Fruit fly (Drosophila melanogaster): ENCODE data around the gene DIP-epsilon.
A peak's percentile ranks its signal among the peaks of the same experiment; 100 is the strongest.

Gene DIP-epsilon

dm6 chr2L:6455955-6456599, 45.0 kb upstream of the DIP-epsilon start, which contains the start of gene frj (continued):
- TF ChIP-seq br (optimal IDR thresholded peaks at IDR 0.05) (no peak), Chrac-16 (GFP tag; optimal IDR thresholded peaks at IDR 0.05) (peak; percentile 63), CG5953 (GFP tag; IDR thresholded peaks at IDR 0.05) (no peak), CG15479 (GFP tag; optimal IDR thresholded peaks at IDR 0.05) (no peak), Dad (GFP tag; optimal IDR thresholded peaks at IDR 0.05) (peak; percentile 37), Kr (GFP tag; optimal IDR thresholded peaks at IDR 0.05) (no peak), dm (GFP tag; optimal IDR thresholded peaks at IDR 0.05) (peak; percentile 65), ham (GFP tag; IDR thresholded peaks at IDR 0.05) (no peak), MTF-1 (GFP tag; optimal IDR thresholded peaks at IDR 0.05; ENCODE audit: borderline replicate concordance) (peak; percentile 31), grn (GFP tag; optimal IDR thresholded peaks at IDR 0.05) (no peak), hbn (GFP tag; IDR thresholded peaks at IDR 0.05; ENCODE audit: partially characterized antibody) (0 out of 2 replicates have a peak, but pooled peaks have one; percentile 26), corto (GFP tag; optimal IDR thresholded peaks at IDR 0.05) (no peak), Lpt (GFP tag; optimal IDR thresholded peaks at IDR 0.05) (no peak), BEAF-32 (GFP tag; optimal IDR thresholded peaks at IDR 0.05) (peak; percentile 95), Dfd (GFP tag; optimal IDR thresholded peaks at IDR 0.05) (peak in 1 of 2 experiments; percentile 62), Sin3A (optimal IDR thresholded peaks at IDR 0.05) (peak; percentile 91), CG13775 (GFP tag; optimal IDR thresholded peaks at IDR 0.05) (peak; percentile 69), CG2712 (tag; optimal IDR thresholded peaks at IDR 0.05) (peak; percentile 72), CG17361 (GFP tag; IDR thresholded peaks at IDR 0.05) (peak; percentile 74), ap (GFP tag; IDR thresholded peaks at IDR 0.05) (no peak), HmgZ (tag; optimal IDR thresholded peaks at IDR 0.05) (peak; percentile 49), Drgx (GFP tag; IDR thresholded peaks at IDR 0.05) (peak; percentile 36; the same call in 1 of the 2 replicates), sna (GFP tag; IDR thresholded peaks at IDR 0.05; ENCODE audit: partially characterized antibody) (peak; percentile 68), CG13424 (tag; optimal IDR thresholded peaks at IDR 0.05) (peak; percentile 63), CG12219 (GFP tag; optimal IDR thresholded peaks at IDR 0.05) (no peak), NFAT (GFP tag; IDR thresholded peaks at IDR 0.05) (peak; percentile 61), CG18599 (GFP tag; optimal IDR thresholded peaks at IDR 0.05) (peak; percentile 46), HLH3B (GFP tag; IDR thresholded peaks at IDR 0.05) (peak; percentile 64), ro (GFP tag; IDR thresholded peaks at IDR 0.05) (no peak), E2f1 (GFP tag; IDR thresholded peaks at IDR 0.05) (0 out of 2 replicates have a peak, but pooled peaks have one; percentile 32), odd (GFP tag; optimal IDR thresholded peaks at IDR 0.05) (no peak), Neu2 (GFP tag; optimal IDR thresholded peaks at IDR 0.05; ENCODE audit: borderline replicate concordance) (peak; percentile 9), CG8944 (GFP tag; optimal IDR thresholded peaks at IDR 0.05) (peak; percentile 75), Xrp1 (GFP tag; IDR thresholded peaks at IDR 0.05) (peak; percentile 59; the same call in 1 of the 2 replicates), gsb (GFP tag; IDR thresholded peaks at IDR 0.05) (no peak), tin (GFP tag; optimal IDR thresholded peaks at IDR 0.05) (peak; percentile 67), CG6683 (GFP tag; optimal IDR thresholded peaks at IDR 0.05) (no peak), grau (tag; optimal IDR thresholded peaks at IDR 0.05) (peak; percentile 77), row (GFP tag; IDR thresholded peaks at IDR 0.05) (peak; percentile 90), CG7357 (GFP tag; IDR thresholded peaks at IDR 0.05) (peak; percentile 99), CG9876 (GFP tag; optimal IDR thresholded peaks at IDR 0.05) (peak; percentile 81), ash1 (GFP tag; optimal IDR thresholded peaks at IDR 0.05) (no peak), btn (GFP tag; optimal IDR thresholded peaks at IDR 0.05) (no peak), fd96Cb (tag; optimal IDR thresholded peaks at IDR 0.05) (peak; percentile 52), TFAM (GFP tag; optimal IDR thresholded peaks at IDR 0.05) (no peak), Bdp1 (GFP tag; optimal IDR thresholded peaks at IDR 0.05) (peak; percentile 60), Meics (GFP tag; optimal IDR thresholded peaks at IDR 0.05) (peak; percentile 29), Nf-YA (GFP tag; IDR thresholded peaks at IDR 0.05) (no peak), zf30C (GFP tag; optimal IDR thresholded peaks at IDR 0.05) (no peak), Ssrp (tag; optimal IDR thresholded peaks at IDR 0.05) (peak; percentile 61), CG15073 (GFP tag; optimal IDR thresholded peaks at IDR 0.05) (no peak)
